Worm (Caenorhabditis elegans) whole organism, young adult: ENCODE data around the gene Y7A5A.2.

Experiments
- B0019.2 ChIP-seq: fragments of 200-800 bp; sonication (Bioruptor generic); conservative IDR thresholded peaks from 2 replicates; pipeline ENCODE4 v1.3.6; 2022; ENCODE audit warnings: missing genetic modification reagents, missing genetic modification characterization, missing compliant biosample characterization
- B0261.1 ChIP-seq: sonication (generic microtip); optimal IDR thresholded peaks from 2 replicates; lab custom pipeline; 2016; ENCODE audit warnings: mild to moderate bottlenecking, missing genetic modification characterization, moderate library complexity, missing compliant biosample characterization
- C06A6.2 ChIP-seq: fragments of 200-800 bp; sonication (Bioruptor generic); conservative IDR thresholded peaks from 2 replicates; pipeline ENCODE4 v1.3.6; 2022; ENCODE audit warnings: missing genetic modification characterization, missing compliant biosample characterization
- F23B12.7 ChIP-seq: sonication (generic microtip); optimal IDR thresholded peaks from 2 replicates; lab custom pipeline; 2017; ENCODE audit warnings: missing genetic modification characterization, mild to moderate bottlenecking, missing compliant biosample characterization, antibody characterized with exemption, moderate library complexity; ENCODE audit not compliant: insufficient read depth
- F37B4.10 ChIP-seq: fragments of 200-800 bp; sonication (Bioruptor generic); IDR thresholded peaks from 2 replicates; pipeline ENCODE4 v1.3.6; 2022; ENCODE audit warnings: missing genetic modification characterization, missing compliant biosample characterization
- F39B2.1 ChIP-seq: fragments of 200-800 bp; sonication (Bioruptor generic); IDR thresholded peaks from 2 replicates; pipeline ENCODE4 v1.3.6; 2022; ENCODE audit warnings: missing genetic modification reagents, missing genetic modification characterization, missing compliant biosample characterization
- F52B5.7 ChIP-seq: sonication (generic microtip); optimal IDR thresholded peaks from 2 replicates; lab custom pipeline; 2016; ENCODE audit warnings: mild to moderate bottlenecking, missing genetic modification characterization, missing compliant biosample characterization
- F55B11.4 ChIP-seq: sonication (generic microtip); optimal IDR thresholded peaks from 2 replicates; lab custom pipeline; 2016; ENCODE audit warnings: missing compliant biosample characterization, missing genetic modification characterization, borderline replicate concordance; ENCODE audit not compliant: insufficient read depth
- T26A5.8 ChIP-seq: sonication (generic microtip); optimal IDR thresholded peaks from 2 replicates; lab custom pipeline; 2016; ENCODE audit warnings: missing genetic modification characterization, missing compliant biosample characterization
- Y67H2A.10 ChIP-seq: fragments of 200-800 bp; sonication (Bioruptor generic); conservative IDR thresholded peaks from 2 replicates; pipeline ENCODE4 v1.3.6; 2022; ENCODE audit warnings: missing genetic modification reagents, missing genetic modification characterization, missing compliant biosample characterization
- Y95B8A.8 ChIP-seq: fragments of 200-800 bp; sonication (Bioruptor generic); IDR thresholded peaks from 2 replicates; pipeline ENCODE4 v1.3.6; 2022; ENCODE audit warnings: missing genetic modification reagents, missing genetic modification characterization, missing compliant biosample characterization
- ama-1 ChIP-seq, 3 experiments: fragments of 150-350 bp in 1 of 3; sonication (generic microtip) in 2 of 3; optimal IDR thresholded peaks; 2 replicates each; lab custom pipeline; 2014 to 2018; ENCODE audit warnings: missing biosample characterization in 2 of 3, missing genetic modification characterization in 2 of 3, missing genetic modification reagents in 2 of 3
- aptf-2 ChIP-seq: fragments of 200-800 bp; sonication (Bioruptor generic); conservative IDR thresholded peaks from 2 replicates; pipeline ENCODE4 v1.3.6; 2022; ENCODE audit warnings: missing genetic modification reagents, missing genetic modification characterization, missing compliant biosample characterization
- aptf-3 ChIP-seq: fragments of 200-800 bp; sonication (Bioruptor generic); IDR thresholded peaks from 2 replicates; pipeline ENCODE4 v1.3.6; 2022; ENCODE audit warnings: missing genetic modification characterization, missing compliant biosample characterization
- atf-7 ChIP-seq: sonication (generic microtip); optimal IDR thresholded peaks from 2 replicates; lab custom pipeline; 2017; ENCODE audit warnings: mild to moderate bottlenecking, missing genetic modification characterization, missing compliant biosample characterization
- cebp-1 ChIP-seq, 2 experiments: fragments of 200-800 bp in 1 of 2; sonication (Bioruptor generic) in 1 of 2; sonication (generic microtip) in 1 of 2; IDR thresholded peaks in 1 of 2; optimal IDR thresholded peaks in 1 of 2; 2 replicates each; pipeline versions ENCODE4 v1.3.6 to Lab custom; 2017 to 2022; ENCODE audit warnings: missing compliant biosample characterization in 2 of 2, missing genetic modification characterization in 2 of 2, mild to moderate bottlenecking in 1 of 2, missing genetic modification reagents in 1 of 2, moderate library complexity in 1 of 2
- ceh-100 ChIP-seq: fragments of 200-800 bp; sonication (Bioruptor generic); IDR thresholded peaks from 2 replicates; pipeline ENCODE4 v1.3.6; 2022; ENCODE audit warnings: missing genetic modification reagents, missing genetic modification characterization, missing compliant biosample characterization
- ceh-27 ChIP-seq: fragments of 200-800 bp; sonication (Bioruptor generic); optimal IDR thresholded peaks from 2 replicates; lab custom pipeline; 2018; ENCODE audit warnings: mild to moderate bottlenecking, missing genetic modification characterization, moderate library complexity, missing compliant biosample characterization
- ceh-79 ChIP-seq: sonication (generic microtip); optimal IDR thresholded peaks from 2 replicates; lab custom pipeline; 2017; ENCODE audit warnings: mild to moderate bottlenecking, missing genetic modification characterization, missing compliant biosample characterization
- chd-7 ChIP-seq: sonication (generic microtip); optimal IDR thresholded peaks from 2 replicates; lab custom pipeline; 2016; ENCODE audit warnings: mild to moderate bottlenecking, missing genetic modification characterization, moderate library complexity, missing compliant biosample characterization
- dox-1 ChIP-seq: fragments of 200-800 bp; sonication (Bioruptor generic); IDR thresholded peaks from 2 replicates; pipeline ENCODE4 v1.3.6; 2022; ENCODE audit warnings: missing genetic modification reagents, missing genetic modification characterization, missing compliant biosample characterization
- dpl-1 ChIP-seq: fragments of 150-350 bp; optimal IDR thresholded peaks from 2 replicates; lab custom pipeline; 2014; ENCODE audit warnings: missing biosample characterization, missing genetic modification reagents, missing genetic modification characterization
- egl-18 ChIP-seq: fragments of 200-800 bp; sonication (Bioruptor generic); IDR thresholded peaks from 2 replicates; pipeline ENCODE4 v1.3.6; 2022; ENCODE audit warnings: missing genetic modification reagents, missing genetic modification characterization, missing compliant biosample characterization
- ekl-4 ChIP-seq: fragments of 200-800 bp; sonication (Bioruptor generic); IDR thresholded peaks from 2 replicates; pipeline ENCODE4 v1.3.6; 2022; ENCODE audit warnings: missing genetic modification reagents, missing genetic modification characterization, missing compliant biosample characterization
- hmg-1.2 ChIP-seq: fragments of 200-800 bp; sonication (Bioruptor generic); IDR thresholded peaks from 2 replicates; pipeline ENCODE4 v1.3.6; 2022; ENCODE audit warnings: missing genetic modification reagents, missing genetic modification characterization, missing compliant biosample characterization
- hmg-20 ChIP-seq: fragments of 200-800 bp; sonication (Bioruptor generic); IDR thresholded peaks from 2 replicates; pipeline ENCODE4 v1.3.6; 2022; ENCODE audit warnings: missing genetic modification reagents, missing genetic modification characterization, missing compliant biosample characterization
- hrde-1 ChIP-seq: sonication (generic microtip); optimal IDR thresholded peaks from 2 replicates; lab custom pipeline; 2016; ENCODE audit warnings: missing genetic modification characterization, mild to moderate bottlenecking, missing compliant biosample characterization, moderate library complexity, missing genotype, missing genetic modification reagents, borderline replicate concordance
- let-526 ChIP-seq: fragments of 200-800 bp; sonication (Bioruptor generic); IDR thresholded peaks from 2 replicates; pipeline ENCODE4 v1.3.6; 2022; ENCODE audit warnings: missing genetic modification reagents, missing genetic modification characterization, missing compliant biosample characterization
- lin-26 ChIP-seq: fragments of 200-800 bp; sonication (Bioruptor generic); IDR thresholded peaks from 2 replicates; pipeline ENCODE4 v1.3.6; 2022; ENCODE audit warnings: missing genetic modification reagents, missing genetic modification characterization, missing compliant biosample characterization
- lir-1 ChIP-seq: fragments of 200-800 bp; sonication (Bioruptor generic); conservative IDR thresholded peaks from 2 replicates; pipeline ENCODE4 v1.3.6; 2022; ENCODE audit warnings: missing genetic modification reagents, missing genetic modification characterization, missing compliant biosample characterization
- mcd-1 ChIP-seq: fragments of 200-800 bp; sonication (Bioruptor generic); IDR thresholded peaks from 2 replicates; pipeline ENCODE4 v1.3.6; 2022; ENCODE audit warnings: missing genetic modification reagents, missing genetic modification characterization, missing compliant biosample characterization
- mel-28 ChIP-seq: sonication (generic microtip); optimal IDR thresholded peaks from 2 replicates; lab custom pipeline; 2016; ENCODE audit warnings: borderline replicate concordance, mild to moderate bottlenecking, missing genetic modification characterization, missing compliant biosample characterization
- nhr-179 ChIP-seq: sonication (generic microtip); optimal IDR thresholded peaks from 2 replicates; lab custom pipeline; 2016; ENCODE audit warnings: mild to moderate bottlenecking, missing genetic modification characterization, missing compliant biosample characterization
- nhr-80 ChIP-seq: sonication (generic microtip); optimal IDR thresholded peaks from 2 replicates; lab custom pipeline; 2016; ENCODE audit warnings: missing genetic modification characterization, missing compliant biosample characterization
- pbrm-1 ChIP-seq: fragments of 200-800 bp; sonication (Bioruptor generic); IDR thresholded peaks from 2 replicates; pipeline ENCODE4 v1.3.6; 2022; ENCODE audit warnings: missing genetic modification reagents, missing genetic modification characterization, missing compliant biosample characterization
- rcor-1 ChIP-seq: fragments of 200-800 bp; sonication (Bioruptor generic); IDR thresholded peaks from 2 replicates; pipeline ENCODE4 v1.3.6; 2022; ENCODE audit warnings: missing genetic modification reagents, missing genetic modification characterization, missing compliant biosample characterization
- rec-8 ChIP-seq, 2 experiments: sonication (generic microtip); optimal IDR thresholded peaks; 2 replicates each; lab custom pipeline; 2016; ENCODE audit warnings: mild to moderate bottlenecking in 2 of 2, missing genetic modification characterization in 2 of 2, missing genetic modification reagents in 2 of 2, missing genotype in 2 of 2, missing biosample characterization in 1 of 2, missing compliant biosample characterization in 1 of 2, moderate library complexity in 1 of 2
- rpc-1 ChIP-seq, 2 experiments: fragments of 150-350 bp in 1 of 2; sonication (generic microtip) in 1 of 2; optimal IDR thresholded peaks; 2 replicates each; lab custom pipeline; 2014 to 2018; ENCODE audit warnings: missing biosample characterization in 1 of 2, missing genetic modification characterization in 1 of 2, missing genetic modification reagents in 1 of 2, missing genotype in 1 of 2
- sea-2 ChIP-seq: fragments of 200-800 bp; sonication (Bioruptor generic); IDR thresholded peaks from 2 replicates; pipeline ENCODE4 v1.3.6; 2022; ENCODE audit warnings: missing genetic modification characterization, missing compliant biosample characterization
- snpc-1.1 ChIP-seq: sonication (generic microtip); optimal IDR thresholded peaks from 2 replicates; lab custom pipeline; 2017; ENCODE audit warnings: missing genetic modification characterization, mild to moderate bottlenecking, missing compliant biosample characterization, antibody characterized with exemption, moderate library complexity, missing genotype, missing genetic modification reagents; ENCODE audit not compliant: insufficient read depth
- somi-1 ChIP-seq: fragments of 200-800 bp; sonication (Bioruptor generic); optimal IDR thresholded peaks from 2 replicates; lab custom pipeline; 2018; ENCODE audit warnings: mild to moderate bottlenecking, missing genetic modification characterization, missing compliant biosample characterization
- tbx-9 ChIP-seq: sonication (generic microtip); optimal IDR thresholded peaks from 2 replicates; lab custom pipeline; 2016; ENCODE audit warnings: borderline replicate concordance, missing genetic modification characterization, inconsistent platforms, missing compliant biosample characterization
- xnd-1 ChIP-seq: sonication (generic microtip); optimal IDR thresholded peaks from 2 replicates; lab custom pipeline; 2016; ENCODE audit warnings: missing genotype, missing genetic modification reagents, missing genetic modification characterization, missing compliant biosample characterization
- zfh-2 ChIP-seq: fragments of 200-800 bp; sonication (Bioruptor generic); conservative IDR thresholded peaks from 2 replicates; pipeline ENCODE4 v1.3.6; 2022; ENCODE audit warnings: missing genetic modification reagents, missing genetic modification characterization, missing compliant biosample characterization
- zim-3 ChIP-seq: sonication (generic microtip); optimal IDR thresholded peaks from 2 replicates; lab custom pipeline; 2017; ENCODE audit warnings: mild to moderate bottlenecking, missing genetic modification characterization, moderate library complexity, missing compliant biosample characterization
- ztf-22 ChIP-seq: fragments of 200-800 bp; sonication (Bioruptor generic); optimal IDR thresholded peaks from 2 replicates; lab custom pipeline; 2018; ENCODE audit warnings: mild to moderate bottlenecking, missing genetic modification characterization, moderate library complexity, missing compliant biosample characterization
- ztf-25 ChIP-seq: fragments of 200-800 bp; sonication (Bioruptor generic); IDR thresholded peaks from 2 replicates; pipeline ENCODE4 v1.3.6; 2022; ENCODE audit warnings: missing genetic modification reagents, missing genetic modification characterization, missing compliant biosample characterization
- ztf-6 ChIP-seq: fragments of 200-800 bp; sonication (Bioruptor generic); IDR thresholded peaks from 2 replicates; pipeline ENCODE4 v1.3.6; 2022; ENCODE audit warnings: missing genetic modification reagents, missing genetic modification characterization, missing compliant biosample characterization

Y7A5A.2 gene

DNA sequence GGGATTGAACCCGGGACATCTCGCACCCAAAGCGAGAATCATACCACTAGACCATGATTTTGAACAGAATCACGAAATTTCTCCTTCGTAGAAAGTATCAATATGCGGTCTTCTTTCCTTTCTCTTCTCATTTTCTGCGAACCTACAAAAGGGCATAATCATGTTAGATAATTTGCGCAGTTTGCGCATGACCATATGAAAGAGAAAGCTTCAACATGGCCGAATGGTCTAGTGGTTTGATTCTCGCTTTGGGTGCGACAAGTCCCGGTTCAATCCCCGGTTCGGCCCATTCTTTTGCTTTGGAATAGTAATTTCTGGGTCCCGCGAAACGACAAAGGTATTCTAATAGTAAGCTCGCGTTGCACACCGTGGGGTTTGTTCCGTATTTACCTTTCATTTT lies 24.7 kb downstream of the Y7A5A.2 start (continued):
- TF ChIP-seq sea-2 (GFP tag; lab: Robert Waterston, UW) = no peak
- TF ChIP-seq F52B5.7 (tag; lab: Kevin White, UChicago) = no peak
- TF ChIP-seq nhr-179 (tag; lab: Kevin White, UChicago) = no peak
- no peak for TF ChIP-seq atf-7 (tag; lab: Kevin White, UChicago)
- TF ChIP-seq hmg-20 (GFP tag; lab: Robert Waterston, UW) = no peak
- no peak for TF ChIP-seq dox-1 (GFP tag; lab: Robert Waterston, UW)
- no peak for TF ChIP-seq somi-1 (GFP tag; lab: Kevin White, UChicago)
- TF ChIP-seq aptf-3 (GFP tag; lab: Robert Waterston, UW) = no peak
- 0 out of 2 replicates have a peak, but pooled peaks have one; percentile 34 for TF ChIP-seq rcor-1
- TF ChIP-seq T26A5.8 (tag; lab: Kevin White, UChicago) = no peak
- TF ChIP-seq F37B4.10 (GFP tag; lab: Robert Waterston, UW) = no peak
- TF ChIP-seq mel-28 (tag; lab: Kevin White, UChicago) = no peak
- no peak for TF ChIP-seq zfh-2 (GFP tag; lab: Robert Waterston, UW)
- TF ChIP-seq dpl-1 (GFP tag; lab: Kevin White, UChicago) = no peak
- TF ChIP-seq aptf-2 (GFP tag; lab: Robert Waterston, UW) = no peak
- TF ChIP-seq zim-3 = no peak
- no peak for TF ChIP-seq tbx-9 (tag; lab: Kevin White, UChicago)
- no peak for TF ChIP-seq ztf-22 (GFP tag; lab: Kevin White, UChicago)
- no peak for TF ChIP-seq ekl-4
- no peak for TF ChIP-seq let-526 (GFP tag; lab: Robert Waterston, UW)
- no peak for TF ChIP-seq C06A6.2 (GFP tag; lab: Robert Waterston, UW)
- no peak for TF ChIP-seq ama-1 (optimal IDR thresholded peaks at IDR 0.05; lab: Kevin White, UChicago)
- TF ChIP-seq ama-1 (GFP tag; optimal IDR thresholded peaks at IDR 0.05; lab: Kevin White, UChicago) = no peak
- TF ChIP-seq lir-1 (GFP tag; lab: Robert Waterston, UW) = no peak
- TF ChIP-seq snpc-1.1 (tag; lab: Kevin White, UChicago) = no peak
- TF ChIP-seq F39B2.1 (GFP tag; lab: Robert Waterston, UW) = no peak
- TF ChIP-seq F23B12.7 = no peak
- TF ChIP-seq nhr-80 (tag; lab: Kevin White, UChicago) = no peak
- no peak for TF ChIP-seq ztf-6 (GFP tag; lab: Robert Waterston, UW)
- TF ChIP-seq F55B11.4 (tag; lab: Kevin White, UChicago) = no peak
- no peak for TF ChIP-seq hrde-1
- no peak for TF ChIP-seq cebp-1 (GFP tag; IDR thresholded peaks at IDR 0.05; lab: Robert Waterston, UW)
- TF ChIP-seq cebp-1 (tag; optimal IDR thresholded peaks at IDR 0.05; lab: Kevin White, UChicago) = no peak
- TF ChIP-seq chd-7 (tag; lab: Kevin White, UChicago) = no peak
- no peak for TF ChIP-seq Y95B8A.8 (GFP tag; lab: Robert Waterston, UW)
- no peak for TF ChIP-seq egl-18
- TF ChIP-seq hmg-1.2 (GFP tag; lab: Robert Waterston, UW) = peak; percentile 36
- TF ChIP-seq lin-26 = peak; percentile 35; the same call in 1 of the 2 replicates
- TF ChIP-seq B0019.2 (GFP tag; lab: Robert Waterston, UW) = no peak

DNA sequence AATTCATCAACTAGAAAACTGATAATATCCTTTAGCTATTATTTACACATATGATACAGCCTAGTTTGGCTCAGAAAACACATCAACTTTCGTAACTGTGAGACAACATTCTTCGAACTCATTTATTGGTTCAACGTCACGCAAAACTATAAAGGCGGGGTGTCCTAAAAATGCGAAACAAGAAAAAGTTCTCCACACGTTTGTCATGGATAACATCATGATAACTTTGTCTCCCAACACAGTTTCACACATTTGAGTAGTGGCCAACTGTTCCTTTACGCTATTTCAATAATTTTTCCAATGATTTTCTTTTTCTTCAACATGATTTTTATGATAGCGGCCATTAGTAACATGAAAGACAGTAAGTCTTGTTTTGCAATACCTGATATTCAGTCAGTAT lies 25.8 kb downstream of the Y7A5A.2 start, which contains the start of gene srxa-9:
Gene srxa-9, plus strand, starts transcription at position 301 of the 400 bp plus-strand sequence.
- TF ChIP-seq ceh-79 (tag; lab: Kevin White, UChicago) (no peak), pbrm-1 (GFP tag; lab: Robert Waterston, UW) (no peak), ceh-27 (GFP tag; lab: Kevin White, UChicago) (no peak), chd-7 (tag; lab: Kevin White, UChicago) (no peak), ekl-4 (no peak), snpc-1.1 (tag; lab: Kevin White, UChicago) (no peak), rec-8 (tag; optimal IDR thresholded peaks at IDR 0.05; lab: Kevin White, UChicago) (no peak), mcd-1 (GFP tag; lab: Robert Waterston, UW) (no peak), Y67H2A.10 (GFP tag; lab: Robert Waterston, UW) (no peak), rpc-1 (optimal IDR thresholded peaks at IDR 0.05; lab: Kevin White, UChicago) (no peak), rpc-1 (tag; optimal IDR thresholded peaks at IDR 0.05; lab: Kevin White, UChicago) (no peak), ztf-25 (GFP tag; lab: Robert Waterston, UW) (no peak), ceh-100 (no peak), xnd-1 (tag; lab: Kevin White, UChicago) (no peak), B0261.1 (tag; lab: Kevin White, UChicago) (no peak), T26A5.8 (tag; lab: Kevin White, UChicago) (no peak)
